Worm (Caenorhabditis elegans): ENCODE data around the gene F47C12.6.

DNA sequence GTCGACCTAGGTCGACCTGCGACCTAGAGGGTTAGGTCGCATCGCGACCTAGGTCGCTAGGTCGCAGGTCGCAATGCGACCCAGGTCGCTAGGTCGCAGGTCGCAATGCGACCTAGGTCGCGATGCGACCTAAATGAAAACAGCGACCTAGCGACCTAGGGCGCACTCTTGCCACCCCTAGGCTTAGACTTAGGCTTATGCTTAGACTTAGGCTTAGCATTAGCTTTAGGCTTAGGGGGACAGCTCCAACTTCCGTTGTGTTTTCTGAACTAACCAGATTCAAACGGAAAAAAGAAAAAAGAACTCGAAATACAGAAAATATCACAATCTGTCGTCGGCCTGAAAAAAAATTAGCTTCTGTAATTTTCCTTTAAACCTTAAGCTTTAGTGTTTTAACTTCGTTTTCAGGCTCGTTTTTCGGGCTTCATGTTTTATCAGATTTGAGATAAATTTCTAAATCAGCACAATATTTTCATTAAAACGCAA is 21.2 kb upstream of the F47C12.6 start:
- TF ChIP-seq egl-5 (tag; optimal IDR thresholded peaks at IDR 0.05) = no peak
- no peak for TF ChIP-seq nhr-23 (tag; optimal IDR thresholded peaks at IDR 0.05)
- TF ChIP-seq nhr-25 (tag; optimal IDR thresholded peaks at IDR 0.05) = no peak
- TF ChIP-seq ama-1 (optimal IDR thresholded peaks at IDR 0.05) = no peak
